Fruit fly (Drosophila melanogaster): ENCODE data around the gene CG11158.

The CG11158 gene

dm6 chrX:13644696-13645393, 37.9 kb upstream of the CG11158 start:
- TF ChIP-seq bab1 (GFP tag; optimal IDR thresholded peaks at IDR 0.05), result no peak
- TF ChIP-seq CG5204 (GFP tag; optimal IDR thresholded peaks at IDR 0.05), result no peak
- TF ChIP-seq CG7101 (tag; optimal IDR thresholded peaks at IDR 0.05), result peak; percentile 37
- peak; percentile 65 for TF ChIP-seq kay (GFP tag; ENCODE audit: borderline replicate concordance)

DNA sequence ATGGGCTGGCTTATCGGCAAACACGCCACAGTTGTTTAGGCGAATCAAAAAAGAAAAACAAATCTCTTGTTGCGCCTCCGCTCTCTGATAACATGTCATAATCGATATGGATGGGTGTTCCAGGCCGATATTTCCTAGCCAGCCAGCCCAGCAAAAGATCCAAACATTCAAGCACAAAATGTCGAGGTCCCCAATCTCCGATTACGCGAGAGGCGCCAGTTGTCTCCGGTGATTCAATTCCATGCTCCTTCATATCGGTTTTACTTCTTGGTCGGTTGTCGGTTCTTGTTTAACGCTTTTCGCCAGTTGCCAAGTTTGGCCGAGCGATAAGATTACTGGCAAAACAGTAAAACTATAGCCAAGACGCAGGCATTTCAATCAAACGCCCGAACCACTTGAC, 36.6 kb upstream of the CG11158 start:
- no peak for TF ChIP-seq CG7045 (GFP tag; optimal IDR thresholded peaks at IDR 0.05)
- TF ChIP-seq CG33017 (tag; optimal IDR thresholded peaks at IDR 0.05), result no peak
- no peak for TF ChIP-seq Crg-1 (GFP tag; optimal IDR thresholded peaks at IDR 0.05)
- no peak for TF ChIP-seq ovo (GFP tag; optimal IDR thresholded peaks at IDR 0.05)
- no peak for TF ChIP-seq CG11617 (GFP tag; optimal IDR thresholded peaks at IDR 0.05)
- TF ChIP-seq Hr96 (GFP tag; optimal IDR thresholded peaks at IDR 0.05), result no peak

DNA sequence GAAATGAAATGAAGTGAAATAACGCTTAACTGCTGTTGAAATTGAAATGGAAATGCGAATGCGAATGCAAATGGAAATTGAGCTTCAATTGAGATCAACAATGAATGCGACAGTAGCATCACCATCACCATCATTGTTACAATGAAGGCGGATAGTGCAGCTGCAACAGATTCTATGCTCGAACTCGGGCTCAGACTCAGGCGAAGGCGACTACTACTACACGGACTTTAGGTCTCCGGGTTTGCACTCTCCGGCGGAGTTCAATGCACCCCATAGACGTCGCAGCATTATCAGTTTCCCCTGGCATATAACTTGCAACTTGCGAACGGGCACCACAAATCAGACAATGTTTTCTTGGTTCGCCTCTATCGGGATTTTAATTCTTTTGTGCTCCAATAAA, 33.9 kb upstream of the CG11158 start:
- no peak for TF ChIP-seq CG12768 (GFP tag; optimal IDR thresholded peaks at IDR 0.05)
- no peak for TF ChIP-seq tj (GFP tag; optimal IDR thresholded peaks at IDR 0.05)
- no peak for TF ChIP-seq CG14711 (tag; optimal IDR thresholded peaks at IDR 0.05)
- TF ChIP-seq pad (GFP tag; optimal IDR thresholded peaks at IDR 0.05), result no peak
- TF ChIP-seq kay (GFP tag; ENCODE audit: borderline replicate concordance), result no peak
- no peak for TF ChIP-seq cnc (optimal IDR thresholded peaks at IDR 0.05)
- TF ChIP-seq Hr96 (GFP tag; optimal IDR thresholded peaks at IDR 0.05), result no peak
- TF ChIP-seq Mnt (GFP tag; optimal IDR thresholded peaks at IDR 0.05), result no peak
- no peak for TF ChIP-seq CG33017 (tag; optimal IDR thresholded peaks at IDR 0.05)
- no peak for TF ChIP-seq ovo (GFP tag; optimal IDR thresholded peaks at IDR 0.05)
- TF ChIP-seq CG7101 (tag; optimal IDR thresholded peaks at IDR 0.05), result no peak
- TF ChIP-seq cic (GFP tag; optimal IDR thresholded peaks at IDR 0.05), result no peak
- no peak for TF ChIP-seq Clk (GFP tag; optimal IDR thresholded peaks at IDR 0.05)
- no peak for TF ChIP-seq CG7045 (GFP tag; optimal IDR thresholded peaks at IDR 0.05)
- TF ChIP-seq bab1 (GFP tag; optimal IDR thresholded peaks at IDR 0.05), result no peak
- no peak for TF ChIP-seq CG1620 (GFP tag; optimal IDR thresholded peaks at IDR 0.05)
- TF ChIP-seq CG11617 (GFP tag; optimal IDR thresholded peaks at IDR 0.05), result no peak
- no peak for TF ChIP-seq CG5204 (GFP tag; optimal IDR thresholded peaks at IDR 0.05)
- TF ChIP-seq toe (GFP tag; optimal IDR thresholded peaks at IDR 0.05), result no peak
- no peak for TF ChIP-seq Crg-1 (GFP tag; optimal IDR thresholded peaks at IDR 0.05)

DNA sequence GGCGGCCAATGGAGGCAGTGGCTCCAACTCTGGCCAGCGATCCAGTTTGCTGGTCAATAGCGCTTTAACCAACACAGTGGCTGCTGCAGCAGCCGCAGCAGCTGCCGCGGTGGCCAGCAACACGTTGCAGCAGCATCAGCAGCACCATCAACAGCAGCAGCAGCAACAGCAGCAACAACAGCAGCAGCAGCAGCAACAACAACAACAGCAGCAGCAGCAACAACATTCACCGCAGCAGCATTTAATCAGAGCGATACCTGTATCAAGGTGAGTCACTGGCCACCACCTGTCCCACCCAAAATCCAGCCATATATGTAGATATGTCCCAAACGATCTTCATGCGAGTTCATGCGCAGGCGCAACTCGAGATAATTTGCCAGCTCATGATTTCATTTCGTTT, 33.0 kb upstream of the CG11158 start:
- TF ChIP-seq CG7101 (tag; optimal IDR thresholded peaks at IDR 0.05), result no peak
- TF ChIP-seq Hr96 (GFP tag; optimal IDR thresholded peaks at IDR 0.05), result no peak
- TF ChIP-seq pad (GFP tag; optimal IDR thresholded peaks at IDR 0.05), result no peak
- TF ChIP-seq kay (GFP tag; ENCODE audit: borderline replicate concordance), result no peak
- no peak for TF ChIP-seq bab1 (GFP tag; optimal IDR thresholded peaks at IDR 0.05)
- no peak for TF ChIP-seq CG12768 (GFP tag; optimal IDR thresholded peaks at IDR 0.05)
- no peak for TF ChIP-seq CG33017 (tag; optimal IDR thresholded peaks at IDR 0.05)
- no peak for TF ChIP-seq ovo (GFP tag; optimal IDR thresholded peaks at IDR 0.05)
- no peak for TF ChIP-seq CG14711 (tag; optimal IDR thresholded peaks at IDR 0.05)
- TF ChIP-seq CG5204 (GFP tag; optimal IDR thresholded peaks at IDR 0.05), result no peak
- TF ChIP-seq Mnt (GFP tag; optimal IDR thresholded peaks at IDR 0.05), result no peak
- no peak for TF ChIP-seq Crg-1 (GFP tag; optimal IDR thresholded peaks at IDR 0.05)
- no peak for TF ChIP-seq CG1620 (GFP tag; optimal IDR thresholded peaks at IDR 0.05)
- TF ChIP-seq tj (GFP tag; optimal IDR thresholded peaks at IDR 0.05), result no peak
- TF ChIP-seq CG7045 (GFP tag; optimal IDR thresholded peaks at IDR 0.05), result no peak
- TF ChIP-seq cic (GFP tag; optimal IDR thresholded peaks at IDR 0.05), result no peak

- TF ChIP-seq bab1 (GFP tag; optimal IDR thresholded peaks at IDR 0.05) (no peak), Crg-1 (GFP tag; optimal IDR thresholded peaks at IDR 0.05) (no peak), CG33017 (tag; optimal IDR thresholded peaks at IDR 0.05) (no peak), CG5204 (GFP tag; optimal IDR thresholded peaks at IDR 0.05) (no peak), cnc (optimal IDR thresholded peaks at IDR 0.05) (no peak), CG7045 (GFP tag; optimal IDR thresholded peaks at IDR 0.05) (no peak), cic (GFP tag; optimal IDR thresholded peaks at IDR 0.05) (peak; percentile 65), CG1620 (GFP tag; optimal IDR thresholded peaks at IDR 0.05) (no peak), ovo (GFP tag; optimal IDR thresholded peaks at IDR 0.05) (no peak), CG7101 (tag; optimal IDR thresholded peaks at IDR 0.05) (peak; percentile 46), Mnt (GFP tag; optimal IDR thresholded peaks at IDR 0.05) (peak; percentile 6), tj (GFP tag; optimal IDR thresholded peaks at IDR 0.05) (peak; percentile 4), CG11617 (GFP tag; optimal IDR thresholded peaks at IDR 0.05) (no peak), pad (GFP tag; optimal IDR thresholded peaks at IDR 0.05) (peak; percentile 37), toe (GFP tag; optimal IDR thresholded peaks at IDR 0.05) (no peak), Hr96 (GFP tag; optimal IDR thresholded peaks at IDR 0.05) (no peak), CG14711 (tag; optimal IDR thresholded peaks at IDR 0.05) (peak; percentile 4), Clk (GFP tag; optimal IDR thresholded peaks at IDR 0.05) (no peak), CG12768 (GFP tag; optimal IDR thresholded peaks at IDR 0.05) (no peak), kay (GFP tag; ENCODE audit: borderline replicate concordance) (peak; percentile 7)
These were observed 31.6 kb upstream of the CG11158 start for dm6 chrX:13651170-13651569.

DNA sequence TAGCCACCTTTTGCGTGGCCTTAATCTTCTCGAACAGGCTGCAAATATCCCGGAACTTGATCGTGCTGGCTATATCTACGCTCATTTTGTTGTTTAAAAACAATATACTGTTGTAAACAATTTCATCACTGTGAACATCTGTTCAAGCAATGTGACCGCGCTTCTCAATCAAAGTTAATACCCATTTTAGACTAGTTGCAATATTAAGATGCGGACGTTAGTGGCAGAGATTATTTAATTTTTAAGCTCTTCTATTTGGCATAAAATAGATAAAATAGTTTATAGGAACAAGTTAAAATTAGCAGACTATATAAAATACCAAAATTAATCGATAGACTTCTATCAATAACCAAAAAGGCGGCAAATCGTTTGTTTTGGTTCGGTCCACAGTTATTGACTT, 15.1 kb upstream of the CG11158 start, which contains the start of the genes DNAlig4 and CG11164:
DNAlig4 (minus strand) TSS at position 156 of the 400 bp plus-strand sequence.
CG11164 (plus strand) TSS at position 359 of the 400 bp plus-strand sequence.
- TF ChIP-seq CG7101 (tag; optimal IDR thresholded peaks at IDR 0.05), result no peak
- TF ChIP-seq CG1620 (GFP tag; optimal IDR thresholded peaks at IDR 0.05), result no peak
- peak; percentile 46 for TF ChIP-seq kay (GFP tag; ENCODE audit: borderline replicate concordance)
